Worm (Caenorhabditis elegans) whole organism, L1 larva: ENCODE results near the gene acbp-7.

Experiments
- aly-2 ChIP-seq: fragments of 150-350 bp; optimal IDR thresholded peaks from 2 replicates; lab custom pipeline; 2014; ENCODE audit warnings: missing biosample characterization, missing genetic modification characterization
- ama-1 ChIP-seq: fragments of 150-350 bp; optimal IDR thresholded peaks from 2 replicates; lab custom pipeline; 2014
- dsc-1 ChIP-seq: sonication (generic microtip); optimal IDR thresholded peaks from 2 replicates; lab custom pipeline; 2016; ENCODE audit warnings: mild to moderate bottlenecking, missing genetic modification characterization, missing compliant biosample characterization
- hlh-4 ChIP-seq: sonication (generic microtip); optimal IDR thresholded peaks from 2 replicates; lab custom pipeline; 2016; ENCODE audit warnings: mild to moderate bottlenecking, missing genetic modification characterization, missing compliant biosample characterization
- hpl-2 ChIP-seq: fragments of 150-350 bp; optimal IDR thresholded peaks from 2 replicates; lab custom pipeline; 2014; ENCODE audit warnings: missing biosample characterization, missing genetic modification reagents, missing genetic modification characterization
- lin-13 ChIP-seq: fragments of 150-350 bp; optimal IDR thresholded peaks from 2 replicates; lab custom pipeline; 2014; ENCODE audit warnings: missing biosample characterization, missing genetic modification reagents, missing genetic modification characterization
- unc-62 ChIP-seq: fragments of 150-350 bp; optimal IDR thresholded peaks from 2 replicates; lab custom pipeline; 2014; ENCODE audit warnings: missing biosample characterization, missing genetic modification reagents, missing genetic modification characterization
- zag-1 ChIP-seq: fragments of 150-350 bp; optimal IDR thresholded peaks from 2 replicates; lab custom pipeline; 2014; ENCODE audit warnings: missing biosample characterization, missing genetic modification characterization
- zip-4 ChIP-seq: fragments of 200-800 bp; sonication (Bioruptor generic); optimal IDR thresholded peaks from 2 replicates; lab custom pipeline; 2018; ENCODE audit warnings: mild to moderate bottlenecking, missing genetic modification characterization, moderate library complexity, missing compliant biosample characterization

DNA sequence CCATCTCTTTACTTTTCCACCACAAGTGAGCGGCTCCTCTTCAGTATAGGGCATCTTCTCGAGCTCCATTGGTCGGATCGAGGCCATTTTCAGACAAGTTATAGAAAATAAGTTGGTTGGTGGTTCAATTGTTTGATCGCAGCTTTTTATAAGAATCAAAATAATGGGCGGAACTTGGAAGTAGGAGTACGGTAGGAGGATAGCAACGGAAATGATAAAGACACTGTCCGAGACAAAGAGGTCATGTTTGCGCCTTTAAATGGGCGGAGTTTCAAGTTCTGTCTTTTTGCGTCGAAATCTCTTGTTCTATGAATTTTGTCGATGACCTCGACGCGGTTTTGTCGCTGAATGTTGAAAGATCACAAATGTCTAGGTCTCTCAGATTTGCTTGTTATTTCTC is 15.4 kb upstream of the acbp-7 start, which contains the start of gene F26A1.8:
- TF ChIP-seq unc-62 (GFP tag; lab: Kevin White, UChicago) (no peak), ama-1 (lab: Kevin White, UChicago) (no peak), zip-4 (GFP tag; lab: Kevin White, UChicago) (no peak), zag-1 (tag; lab: Kevin White, UChicago) (no peak), lin-13 (GFP tag; lab: Kevin White, UChicago) (no peak), dsc-1 (tag; lab: Kevin White, UChicago) (no peak), hpl-2 (GFP tag; lab: Kevin White, UChicago) (no peak), aly-2 (tag; lab: Kevin White, UChicago) (no peak), hlh-4 (no peak)
